Worm (Caenorhabditis elegans) whole organism, L4/young adult: Measurements from ENCODE around the gene T05H10.4.

Experiments used
- W03F9.2 ChIP-seq: fragments of 150-350 bp; optimal IDR thresholded peaks from 2 replicates; lab custom pipeline; 2014; ENCODE audit warnings: missing biosample characterization, missing genetic modification characterization
- dao-5 ChIP-seq: sonication (generic microtip); optimal IDR thresholded peaks from 2 replicates; lab custom pipeline; 2016; ENCODE audit warnings: missing genotype, missing genetic modification characterization, moderate library complexity, missing compliant biosample characterization
- him-1 ChIP-seq: sonication (generic microtip); optimal IDR thresholded peaks from 2 replicates; lab custom pipeline; 2016; ENCODE audit warnings: missing genotype, missing genetic modification reagents, missing genetic modification characterization, missing compliant biosample characterization

Gene T05H10.4

ce11 chrII:8028730-8029129, 24.2 kb upstream of the T05H10.4 start:
- TF ChIP-seq him-1 (tag; lab: Kevin White, UChicago) (no peak), dao-5 (tag; lab: Kevin White, UChicago) (no peak), W03F9.2 (tag; lab: Kevin White, UChicago) (no peak)

ce11 chrII:8032657-8033056, 20.3 kb upstream of the T05H10.4 start, which contains the start of gene nrf-6:
TSS of gene nrf-6 (minus strand) at chrII:8032708.
- TF ChIP-seq dao-5 (tag; lab: Kevin White, UChicago) (no peak), him-1 (tag; lab: Kevin White, UChicago) (no peak), W03F9.2 (tag; lab: Kevin White, UChicago) (no peak)

- TF ChIP-seq dao-5 (tag; lab: Kevin White, UChicago) = no peak
- no peak for TF ChIP-seq him-1 (tag; lab: Kevin White, UChicago)
- no peak for TF ChIP-seq W03F9.2 (tag; lab: Kevin White, UChicago)
Observed at ce11 chrII:8034008-8034407, 18.9 kb upstream of the T05H10.4 start.

- TF ChIP-seq W03F9.2 (tag; lab: Kevin White, UChicago) = no peak
- TF ChIP-seq dao-5 (tag; lab: Kevin White, UChicago) = no peak
- no peak for TF ChIP-seq him-1 (tag; lab: Kevin White, UChicago)
Observed at ce11 chrII:8034617-8035016, 18.3 kb upstream of the T05H10.4 start.

- no peak for TF ChIP-seq dao-5 (tag; lab: Kevin White, UChicago)
- no peak for TF ChIP-seq him-1 (tag; lab: Kevin White, UChicago)
- no peak for TF ChIP-seq W03F9.2 (tag; lab: Kevin White, UChicago)
Observed at ce11 chrII:8035667-8036066, 17.3 kb upstream of the T05H10.4 start, which contains the start of gene sap-49. TSS of gene sap-49 (minus strand) at chrII:8035767.

- TF ChIP-seq W03F9.2 (tag; lab: Kevin White, UChicago) (no peak), dao-5 (tag; lab: Kevin White, UChicago) (no peak), him-1 (tag; lab: Kevin White, UChicago) (no peak)
Observed at ce11 chrII:8037246-8037645, 15.7 kb upstream of the T05H10.4 start, which contains the start of gene arp-6. TSS of gene arp-6 (minus strand) at chrII:8037346.

ce11 chrII:8037863-8038262, 15.1 kb upstream of the T05H10.4 start, which contains the start of gene C08B11.9:
TSS of gene C08B11.9 (minus strand) at chrII:8038169.
- TF ChIP-seq him-1 (tag; lab: Kevin White, UChicago) (no peak), dao-5 (tag; lab: Kevin White, UChicago) (no peak), W03F9.2 (tag; lab: Kevin White, UChicago) (no peak)

ce11 chrII:8039416-8039815, 13.5 kb upstream of the T05H10.4 start, which contains the start of the genes ubh-4 and algn-6:
TSS of gene ubh-4 (minus strand) at chrII:8039597.
TSS of gene algn-6 (plus strand) at chrII:8039802.
- TF ChIP-seq him-1 (tag; lab: Kevin White, UChicago) (no peak), W03F9.2 (tag; lab: Kevin White, UChicago) (peak; percentile 77), dao-5 (tag; lab: Kevin White, UChicago) (no peak)

ce11 chrII:8041642-8042041, 11.3 kb upstream of the T05H10.4 start:
- peak; percentile 38 for TF ChIP-seq W03F9.2 (tag; lab: Kevin White, UChicago)
- TF ChIP-seq dao-5 (tag; lab: Kevin White, UChicago) = no peak
- TF ChIP-seq him-1 (tag; lab: Kevin White, UChicago) = no peak

ce11 chrII:8042289-8042688, 10.7 kb upstream of the T05H10.4 start, which contains the start of gene T05H10.1:
TSS of gene T05H10.1 (plus strand) at chrII:8042589.
- TF ChIP-seq dao-5 (tag; lab: Kevin White, UChicago) = no peak
- TF ChIP-seq W03F9.2 (tag; lab: Kevin White, UChicago) = no peak
- TF ChIP-seq him-1 (tag; lab: Kevin White, UChicago) = no peak

- TF ChIP-seq W03F9.2 (tag; lab: Kevin White, UChicago) = no peak
- no peak for TF ChIP-seq dao-5 (tag; lab: Kevin White, UChicago)
- no peak for TF ChIP-seq him-1 (tag; lab: Kevin White, UChicago)
Observed at ce11 chrII:8047264-8047663, 5.7 kb upstream of the T05H10.4 start, which contains the start of gene apn-1. TSS of gene apn-1 (plus strand) at chrII:8047564.

- TF ChIP-seq W03F9.2 (tag; lab: Kevin White, UChicago) = no peak
- no peak for TF ChIP-seq dao-5 (tag; lab: Kevin White, UChicago)
- no peak for TF ChIP-seq him-1 (tag; lab: Kevin White, UChicago)
Observed at ce11 chrII:8050477-8050876, 2.5 kb upstream of the T05H10.4 start, which contains the start of gene mtre-1. TSS of gene mtre-1 (minus strand) at chrII:8050577.

ce11 chrII:8051330-8051729, 1.6 kb upstream of the T05H10.4 start:
- TF ChIP-seq W03F9.2 (tag; lab: Kevin White, UChicago) = no peak
- TF ChIP-seq dao-5 (tag; lab: Kevin White, UChicago) = no peak
- TF ChIP-seq him-1 (tag; lab: Kevin White, UChicago) = no peak

ce11 chrII:8052172-8052571, 778 bp upstream of the T05H10.4 start:
- no peak for TF ChIP-seq dao-5 (tag; lab: Kevin White, UChicago)
- no peak for TF ChIP-seq him-1 (tag; lab: Kevin White, UChicago)
- TF ChIP-seq W03F9.2 (tag; lab: Kevin White, UChicago) = no peak
